Worm (Caenorhabditis elegans): ENCODE data around the gene arrd-4.

arrd-4 gene

ce11 chrII:9800251-9800650 is 37.9 kb downstream of the arrd-4 start, which contains the start of gene cyp-13A5:
TSS of gene cyp-13A5 (minus strand) at chrII:9800362.
- TF ChIP-seq hlh-1 (tag; optimal IDR thresholded peaks at IDR 0.05) (no peak), tbx-8 (GFP tag; optimal IDR thresholded peaks at IDR 0.05) (no peak), lsy-2 (tag; optimal IDR thresholded peaks at IDR 0.05) (no peak), ceh-83 (GFP tag; optimal IDR thresholded peaks at IDR 0.05) (no peak), mls-2 (tag; optimal IDR thresholded peaks at IDR 0.05) (no peak), lin-32 (GFP tag; optimal IDR thresholded peaks at IDR 0.05) (no peak), nhr-12 (tag; optimal IDR thresholded peaks at IDR 0.05) (no peak), zip-8 (tag; optimal IDR thresholded peaks at IDR 0.05) (no peak), nhr-28 (tag; optimal IDR thresholded peaks at IDR 0.05) (no peak), unc-39 (tag; optimal IDR thresholded peaks at IDR 0.05) (no peak)

- TF ChIP-seq unc-120 (tag; optimal IDR thresholded peaks at IDR 0.05; ENCODE audit: poor library complexity, severe bottlenecking) (no peak), lin-13 (tag; optimal IDR thresholded peaks at IDR 0.05) (no peak), bed-3 (GFP tag; optimal IDR thresholded peaks at IDR 0.05) (no peak), blmp-1 (tag; optimal IDR thresholded peaks at IDR 0.05) (no peak), nhr-12 (tag; optimal IDR thresholded peaks at IDR 0.05) (no peak), nhr-2 (tag; optimal IDR thresholded peaks at IDR 0.05) (no peak), elt-1 (tag; optimal IDR thresholded peaks at IDR 0.05; ENCODE audit: borderline replicate concordance, insufficient read depth) (no peak), sptf-1 (tag; optimal IDR thresholded peaks at IDR 0.05) (no peak), snpc-4 (tag; optimal IDR thresholded peaks at IDR 0.05) (no peak), drap-1 (GFP tag; optimal IDR thresholded peaks at IDR 0.05) (no peak), elt-3 (tag; optimal IDR thresholded peaks at IDR 0.05) (no peak), ces-1 (GFP tag; optimal IDR thresholded peaks at IDR 0.05) (no peak), M03D4.4 (tag; optimal IDR thresholded peaks at IDR 0.05) (no peak), nhr-76 (tag; optimal IDR thresholded peaks at IDR 0.05) (no peak)
Measured at ce11 chrII:9797664-9798063, 40.4 kb downstream of the arrd-4 start, which contains the start of gene cyp-13A4. TSS of gene cyp-13A4 (minus strand) at chrII:9797740.

DNA sequence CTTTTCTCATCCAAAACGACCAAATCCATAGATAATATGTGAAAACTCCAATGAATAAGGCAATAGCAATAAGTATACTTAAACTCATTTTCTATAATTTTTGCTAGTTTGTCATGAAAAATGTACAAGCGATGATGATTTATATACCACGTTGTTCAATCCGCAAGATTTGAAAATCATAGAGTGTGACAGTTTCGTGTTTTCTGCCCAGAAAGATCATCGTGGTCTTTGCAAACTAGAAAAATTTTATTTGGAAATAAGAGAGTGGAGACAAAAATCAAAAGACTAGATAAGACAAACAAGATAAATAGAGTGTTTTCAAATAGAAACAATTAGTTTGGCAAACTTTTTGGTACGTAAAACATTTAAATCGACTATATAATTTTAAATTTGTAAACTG is 44.9 kb downstream of the arrd-4 start, which contains the start of gene cyp-13A3:
Gene cyp-13A3, minus strand, starts transcription at position 101 of the 400 bp plus-strand sequence.
- TF ChIP-seq hlh-1 (tag; optimal IDR thresholded peaks at IDR 0.05) (no peak), flh-1 (GFP tag; optimal IDR thresholded peaks at IDR 0.05) (no peak), unc-120 (tag; optimal IDR thresholded peaks at IDR 0.05; ENCODE audit: poor library complexity, severe bottlenecking) (no peak), mep-1 (tag; optimal IDR thresholded peaks at IDR 0.05) (no peak), ztf-11 (tag; optimal IDR thresholded peaks at IDR 0.05) (no peak), nhr-2 (tag; optimal IDR thresholded peaks at IDR 0.05) (no peak)

- no peak for TF ChIP-seq lin-32 (GFP tag; optimal IDR thresholded peaks at IDR 0.05)
Measured at ce11 chrII:9791185-9791584, 46.9 kb downstream of the arrd-4 start.

- TF ChIP-seq mls-2 (tag; optimal IDR thresholded peaks at IDR 0.05) (no peak), cnd-1 (tag; optimal IDR thresholded peaks at IDR 0.05) (no peak), unc-62 (GFP tag; optimal IDR thresholded peaks at IDR 0.05) (peak; percentile 23), ceh-43 (GFP tag; optimal IDR thresholded peaks at IDR 0.05) (no peak), mep-1 (tag; optimal IDR thresholded peaks at IDR 0.05) (no peak), lin-32 (GFP tag; optimal IDR thresholded peaks at IDR 0.05) (no peak), tbx-8 (GFP tag; optimal IDR thresholded peaks at IDR 0.05) (no peak), ceh-83 (GFP tag; optimal IDR thresholded peaks at IDR 0.05) (no peak), lsy-2 (tag; optimal IDR thresholded peaks at IDR 0.05) (no peak), hlh-1 (tag; optimal IDR thresholded peaks at IDR 0.05) (no peak), nhr-28 (tag; optimal IDR thresholded peaks at IDR 0.05) (no peak), blmp-1 (tag; optimal IDR thresholded peaks at IDR 0.05) (no peak), sem-2 (GFP tag; optimal IDR thresholded peaks at IDR 0.05) (no peak), unc-120 (tag; optimal IDR thresholded peaks at IDR 0.05; ENCODE audit: poor library complexity, severe bottlenecking) (peak; percentile 52), nhr-76 (tag; optimal IDR thresholded peaks at IDR 0.05) (no peak), elt-1 (tag; optimal IDR thresholded peaks at IDR 0.05; ENCODE audit: borderline replicate concordance, insufficient read depth) (peak; percentile 44)
Measured at ce11 chrII:9787395-9788152, 50.5 kb downstream of the arrd-4 start, which contains the start of gene cyp-13A2. TSS of gene cyp-13A2 (minus strand) at chrII:9787629.
